Worm (Caenorhabditis elegans) whole organism, mixed stage, embryonic: ENCODE data around the gene nlp-35.

Experiments used
- blmp-1 ChIP-seq: fragments of 150-350 bp; optimal IDR thresholded peaks from 2 replicates; lab custom pipeline; 2014; ENCODE audit warnings: missing biosample characterization, missing genetic modification characterization
- elt-3 ChIP-seq: fragments of 150-350 bp; optimal IDR thresholded peaks from 2 replicates; lab custom pipeline; 2014; ENCODE audit warnings: missing biosample characterization, missing genetic modification characterization
- lin-13 ChIP-seq: fragments of 150-350 bp; optimal IDR thresholded peaks from 2 replicates; lab custom pipeline; 2014; ENCODE audit warnings: missing biosample characterization, missing genetic modification characterization
- nhr-237 ChIP-seq: fragments of 150-350 bp; optimal IDR thresholded peaks from 2 replicates; lab custom pipeline; 2014; ENCODE audit warnings: missing biosample characterization, missing genetic modification characterization
- nhr-76 ChIP-seq: sonication (generic microtip); optimal IDR thresholded peaks from 2 replicates; lab custom pipeline; 2017; ENCODE audit warnings: missing biosample characterization, missing genetic modification characterization
- pha-4 ChIP-seq: fragments of 150-350 bp; optimal IDR thresholded peaks from 2 replicates; lab custom pipeline; 2018; ENCODE audit warnings: missing biosample characterization, missing genetic modification reagents, missing genetic modification characterization
- snpc-4 ChIP-seq: fragments of 150-350 bp; optimal IDR thresholded peaks from 2 replicates; lab custom pipeline; 2014; ENCODE audit warnings: missing biosample characterization, missing genetic modification characterization
- sptf-1 ChIP-seq: sonication (generic microtip); optimal IDR thresholded peaks from 2 replicates; lab custom pipeline; 2017; ENCODE audit warnings: mild to moderate bottlenecking, missing genetic modification characterization, moderate library complexity, missing compliant biosample characterization
- ztf-11 ChIP-seq: fragments of 150-350 bp; optimal IDR thresholded peaks from 2 replicates; lab custom pipeline; 2014; ENCODE audit warnings: missing biosample characterization, missing genetic modification characterization

DNA sequence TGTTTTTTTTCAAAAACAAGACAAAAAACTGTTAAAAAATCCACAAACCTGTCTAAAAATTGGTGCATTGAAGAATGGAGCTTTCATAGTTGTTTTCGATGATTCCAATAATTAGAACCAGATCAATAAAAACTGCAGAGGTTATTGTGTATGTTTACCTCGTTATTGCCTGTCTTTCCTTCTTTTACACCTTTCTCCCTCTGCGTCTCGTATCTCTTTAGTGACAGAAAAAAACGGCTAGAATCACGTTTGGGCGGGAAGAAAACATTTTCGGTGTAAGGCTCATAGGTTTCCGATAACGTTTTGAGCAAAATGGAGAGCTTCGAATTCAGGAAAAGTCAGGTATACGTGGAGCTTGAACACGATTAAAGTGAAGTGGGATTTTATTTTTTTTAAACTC, 10.1 kb downstream of the nlp-35 start, which contains the start of gene ethe-1:
- TF ChIP-seq elt-3 = no peak
- no peak for TF ChIP-seq nhr-76 (tag; lab: Kevin White, UChicago)
- no peak for TF ChIP-seq pha-4 (tag; lab: Kevin White, UChicago)
- TF ChIP-seq ztf-11 = no peak
- no peak for TF ChIP-seq nhr-237 (tag; lab: Kevin White, UChicago)
- TF ChIP-seq lin-13 (tag; lab: Kevin White, UChicago) = no peak
- no peak for TF ChIP-seq snpc-4 (tag; lab: Kevin White, UChicago)
- no peak for TF ChIP-seq sptf-1
- TF ChIP-seq blmp-1 (tag; lab: Kevin White, UChicago) = no peak
